Fruit fly (Drosophila melanogaster) whole organism: ENCODE data around the gene CG43897.

Experiments used
- CG8478 ChIP-seq: fragments of >200 bp; optimal IDR thresholded peaks from 2 replicates; lab custom pipeline; 2018; ENCODE audit warnings: inconsistent platforms
- Dll ChIP-seq: fragments of >200 bp; optimal IDR thresholded peaks from 2 replicates; lab custom pipeline; 2017
- psq ChIP-seq: fragments of >200 bp; optimal IDR thresholded peaks from 2 replicates; lab custom pipeline; 2017

DNA sequence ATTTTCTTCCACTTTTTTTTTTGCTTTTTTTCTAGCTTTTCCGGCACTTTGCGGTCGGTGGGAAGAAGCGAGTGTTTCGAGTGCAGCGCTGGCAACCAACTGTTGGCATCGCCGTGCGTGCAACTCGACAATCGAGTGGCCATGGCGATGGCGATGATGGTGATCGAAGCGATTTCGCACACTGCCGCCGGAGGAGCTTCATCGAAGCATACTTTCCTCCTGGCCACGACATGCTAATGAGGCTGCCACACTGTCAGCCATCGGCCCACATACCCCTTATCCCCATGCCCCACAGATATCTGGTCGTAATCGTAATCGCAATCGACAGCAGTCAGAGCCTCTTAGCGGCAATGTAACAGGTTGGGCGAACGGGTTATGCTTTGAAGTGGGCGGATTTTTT is 16.1 kb upstream of the CG43897 start, which contains the start of gene Zasp67:
- TF ChIP-seq Dll (lab: Kevin White, UChicago): no peak
- TF ChIP-seq CG8478 (lab: Kevin White, UChicago): no peak
- TF ChIP-seq psq (lab: Kevin White, UChicago): no peak
